Fruit fly (Drosophila melanogaster): ENCODE results near the gene CG11109.

The CG11109 gene

dm6 chr3L:22865061-22865418 is 7.0 kb upstream of the CG11109 start (continued):
- TF ChIP-seq ken (GFP tag; IDR thresholded peaks at IDR 0.05) (0 out of 3 replicates have a peak, but pooled peaks have one; percentile 63), Med (GFP tag) (peak; percentile 56), Atf-2 (GFP tag; optimal IDR thresholded peaks at IDR 0.05) (no peak), Rfx (GFP tag; IDR thresholded peaks at IDR 0.05) (peak; percentile 73), ftz-f1 (GFP tag; optimal IDR thresholded peaks at IDR 0.05) (no peak), Sin3A (optimal IDR thresholded peaks at IDR 0.05) (no peak), bab2 (GFP tag; optimal IDR thresholded peaks at IDR 0.05) (peak; percentile 22), CG17612 (GFP tag; IDR thresholded peaks at IDR 0.05) (no peak), ttk (GFP tag; IDR thresholded peaks at IDR 0.05) (peak; percentile 54), CG15073 (GFP tag; optimal IDR thresholded peaks at IDR 0.05) (no peak), so (GFP tag; IDR thresholded peaks at IDR 0.05) (0 out of 3 replicates have a peak, but pooled peaks have one; percentile 41), pan (optimal IDR thresholded peaks at IDR 0.05) (no peak), pan (GFP tag; optimal IDR thresholded peaks at IDR 0.05 in 1 of 2, IDR thresholded peaks at IDR 0.05 in 1 of 2) (peak in 1 of 2 experiments; percentile 77), sna (GFP tag; IDR thresholded peaks at IDR 0.05; ENCODE audit: partially characterized antibody) (no peak), CG32767 (GFP tag; IDR thresholded peaks at IDR 0.05) (peak; percentile 75), Optix (GFP tag; IDR thresholded peaks at IDR 0.05) (0 out of 3 replicates have a peak, but pooled peaks have one; percentile 22), cg (GFP tag; optimal IDR thresholded peaks at IDR 0.05) (no peak), Max (GFP tag; optimal IDR thresholded peaks at IDR 0.05) (peak; percentile 49), zfh1 (GFP tag; IDR thresholded peaks at IDR 0.05) (peak; percentile 48; the same call in 1 of the 3 replicates), CG16863 (GFP tag; optimal IDR thresholded peaks at IDR 0.05) (peak; percentile 27), CG4282 (GFP tag; optimal IDR thresholded peaks at IDR 0.05) (no peak), CG1792 (GFP tag; optimal IDR thresholded peaks at IDR 0.05) (no peak), CG30431 (GFP tag; optimal IDR thresholded peaks at IDR 0.05) (no peak), CG4730 (GFP tag; IDR thresholded peaks at IDR 0.05) (peak; percentile 52; the same call in 1 of the 2 replicates), CG33557 (GFP tag; optimal IDR thresholded peaks at IDR 0.05) (no peak), MTF-1 (GFP tag; optimal IDR thresholded peaks at IDR 0.05; ENCODE audit: borderline replicate concordance) (no peak), cad (GFP tag; optimal IDR thresholded peaks at IDR 0.05) (no peak), CG17361 (GFP tag; IDR thresholded peaks at IDR 0.05) (peak; percentile 80), CG13123 (GFP tag; optimal IDR thresholded peaks at IDR 0.05) (peak; percentile 37), CG4328 (GFP tag; optimal IDR thresholded peaks at IDR 0.05) (no peak), ERR (GFP tag; optimal IDR thresholded peaks at IDR 0.05) (no peak), chn (GFP tag; optimal IDR thresholded peaks at IDR 0.05) (peak; percentile 8), CG11504 (tag; optimal IDR thresholded peaks at IDR 0.05) (peak; percentile 85), CG7928 (GFP tag; optimal IDR thresholded peaks at IDR 0.05) (peak; percentile 46), CG18476 (GFP tag; optimal IDR thresholded peaks at IDR 0.05) (peak; percentile 18), CHES-1-like (GFP tag; optimal IDR thresholded peaks at IDR 0.05) (no peak), CG4404 (GFP tag; IDR thresholded peaks at IDR 0.05) (no peak), stc (GFP tag; IDR thresholded peaks at IDR 0.05) (peak; percentile 71), Atf6 (GFP tag; IDR thresholded peaks at IDR 0.05) (peak; percentile 81), wdn (GFP tag; IDR thresholded peaks at IDR 0.05) (peak; percentile 44), CG9797 (GFP tag; optimal IDR thresholded peaks at IDR 0.05) (no peak), cwo (GFP tag; optimal IDR thresholded peaks at IDR 0.05) (peak; percentile 49), CG12236 (GFP tag; optimal IDR thresholded peaks at IDR 0.05) (no peak), gcm (GFP tag; optimal IDR thresholded peaks at IDR 0.05) (peak; percentile 75), CG18619 (GFP tag; optimal IDR thresholded peaks at IDR 0.05) (peak; percentile 73), CG30020 (tag; optimal IDR thresholded peaks at IDR 0.05) (peak; percentile 22), emc (GFP tag; optimal IDR thresholded peaks at IDR 0.05) (no peak), CTCF (GFP tag; optimal IDR thresholded peaks at IDR 0.05) (no peak), bbx (GFP tag; IDR thresholded peaks at IDR 0.05; ENCODE audit: partially characterized antibody) (no peak), Trl (optimal IDR thresholded peaks at IDR 0.05) (no peak), Trl (GFP tag; optimal IDR thresholded peaks at IDR 0.05) (no peak), lov (optimal IDR thresholded peaks at IDR 0.05) (no peak), lov (GFP tag; IDR thresholded peaks at IDR 0.05) (no peak), CG1602 (GFP tag; optimal IDR thresholded peaks at IDR 0.05) (peak; percentile 27)

Measured in whole organism, embryonic.